Worm (Caenorhabditis elegans): ENCODE results near the gene sas-7.
A peak's percentile ranks its signal among the peaks of the same experiment; 100 is the strongest.

Gene sas-7

DNA sequence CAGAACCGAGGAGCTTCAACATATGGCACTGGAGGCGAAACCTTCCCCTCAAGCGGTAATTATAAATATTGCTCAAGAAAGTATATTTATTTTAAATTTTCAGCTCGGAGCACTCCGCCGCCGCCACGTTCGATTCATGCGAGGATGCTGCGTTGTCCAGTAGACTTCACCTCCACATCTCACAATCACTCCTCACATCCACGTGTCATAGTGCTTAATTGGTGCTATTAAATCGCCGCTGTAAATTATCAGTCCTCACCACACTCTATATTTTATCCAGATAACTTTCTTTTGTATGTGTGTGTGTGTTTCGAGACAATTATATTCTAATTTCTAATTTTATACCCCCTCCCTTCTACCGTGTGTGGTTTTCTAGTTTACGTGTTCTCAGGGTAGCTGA is 33.8 kb downstream of the sas-7 start:
- no peak for TF ChIP-seq mab-5 (tag; optimal IDR thresholded peaks at IDR 0.05)
- no peak for TF ChIP-seq nhr-28 (tag; optimal IDR thresholded peaks at IDR 0.05)
- TF ChIP-seq unc-39 (tag; optimal IDR thresholded peaks at IDR 0.05) = no peak
- TF ChIP-seq unc-62 (GFP tag; optimal IDR thresholded peaks at IDR 0.05) = no peak
- no peak for TF ChIP-seq snpc-4 (tag; optimal IDR thresholded peaks at IDR 0.05)
- TF ChIP-seq bed-3 (GFP tag; optimal IDR thresholded peaks at IDR 0.05) = no peak
- no peak for TF ChIP-seq blmp-1 (tag; optimal IDR thresholded peaks at IDR 0.05)
- no peak for TF ChIP-seq mep-1 (tag; optimal IDR thresholded peaks at IDR 0.05)
- no peak for TF ChIP-seq tbx-8 (GFP tag; optimal IDR thresholded peaks at IDR 0.05)

DNA sequence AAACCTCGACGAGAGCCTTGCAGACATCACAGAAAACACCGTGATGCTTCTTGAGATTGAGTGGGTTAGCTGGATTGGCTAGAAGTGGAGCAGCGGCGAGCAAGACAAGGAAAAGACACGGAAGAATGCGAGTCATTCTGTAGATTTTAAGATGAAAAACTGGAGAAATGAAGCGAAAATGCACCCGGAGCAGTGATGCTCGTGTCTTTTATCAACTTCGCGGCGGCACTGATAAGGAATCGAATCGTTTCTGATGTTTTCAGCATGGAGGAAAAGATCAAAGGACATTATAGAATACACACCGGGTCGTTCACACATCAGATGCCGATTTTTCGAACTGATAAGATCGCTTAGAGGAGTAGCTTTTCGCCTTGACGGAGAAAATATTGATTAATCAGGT is 34.6 kb downstream of the sas-7 start, which contains the start of gene spp-1:
TSS of gene spp-1 (minus strand) at position 287 of the 400 bp plus-strand sequence.
- TF ChIP-seq flh-1 (GFP tag; optimal IDR thresholded peaks at IDR 0.05) (no peak), unc-62 (GFP tag; optimal IDR thresholded peaks at IDR 0.05) (no peak), ham-2 (GFP tag; optimal IDR thresholded peaks at IDR 0.05) (no peak), lin-32 (GFP tag; optimal IDR thresholded peaks at IDR 0.05) (no peak), drap-1 (GFP tag; optimal IDR thresholded peaks at IDR 0.05) (no peak), ces-1 (GFP tag; optimal IDR thresholded peaks at IDR 0.05) (no peak), tbx-8 (GFP tag; optimal IDR thresholded peaks at IDR 0.05) (no peak), lin-13 (tag; optimal IDR thresholded peaks at IDR 0.05) (no peak), ceh-43 (GFP tag; optimal IDR thresholded peaks at IDR 0.05) (no peak), nhr-237 (tag; optimal IDR thresholded peaks at IDR 0.05) (no peak), pha-4 (tag; optimal IDR thresholded peaks at IDR 0.05) (no peak)

DNA sequence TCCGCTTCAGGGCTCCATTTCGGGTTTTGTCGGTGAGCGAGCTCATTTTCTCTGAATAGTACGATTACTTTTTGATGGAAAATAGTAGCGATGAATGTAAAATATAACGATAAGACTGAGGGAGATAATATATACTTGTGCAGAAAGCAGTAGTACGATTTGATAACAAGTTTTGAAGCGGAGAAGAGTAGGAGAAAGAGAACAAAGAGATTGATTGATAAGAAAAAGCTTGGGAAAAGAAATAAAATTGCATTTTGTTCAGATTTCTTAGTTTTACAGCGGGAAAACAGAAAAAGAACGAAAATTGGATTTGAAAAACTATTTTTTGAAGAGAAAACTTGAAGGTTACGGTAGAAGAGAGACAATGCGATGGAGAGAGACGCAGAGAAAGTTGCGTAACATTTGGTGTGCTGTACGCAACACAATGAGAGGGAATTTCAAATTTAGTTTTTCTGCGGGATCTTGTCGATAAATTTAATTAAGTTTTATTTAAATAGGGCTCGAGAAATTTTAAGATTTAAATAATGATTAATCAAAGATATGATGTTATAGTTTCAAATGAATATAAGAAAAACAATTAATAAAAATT is 36.9 kb downstream of the sas-7 start, which contains the start of gene umps-1:
TSS of gene umps-1 (minus strand) at position 51 of the 589 bp plus-strand sequence.
- peak; percentile 94 for TF ChIP-seq lsy-2 (tag; optimal IDR thresholded peaks at IDR 0.05)
- no peak for TF ChIP-seq nhr-28 (tag; optimal IDR thresholded peaks at IDR 0.05)
- no peak for TF ChIP-seq elt-3 (tag; optimal IDR thresholded peaks at IDR 0.05)
- TF ChIP-seq zip-8 (tag; optimal IDR thresholded peaks at IDR 0.05) = peak; percentile 93

DNA sequence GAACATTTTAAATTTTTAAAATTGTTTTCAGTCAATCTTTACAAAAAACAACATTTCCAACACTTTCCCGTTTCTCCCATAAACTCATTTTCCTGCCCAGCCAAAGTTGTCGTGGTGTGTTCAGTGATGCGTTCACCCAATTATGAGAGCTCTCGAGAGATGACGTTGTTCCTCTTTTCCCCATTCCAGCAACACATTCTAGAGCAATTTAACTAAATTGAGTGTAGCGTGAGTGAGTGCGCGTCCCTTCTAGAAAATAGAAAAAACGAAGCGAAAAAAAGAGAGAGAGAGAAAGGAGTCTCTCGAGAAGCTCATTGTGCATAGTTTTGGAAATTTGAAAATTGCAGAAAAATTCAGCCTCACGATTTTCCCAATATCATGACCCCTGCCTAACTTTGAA is 37.9 kb downstream of the sas-7 start:
- no peak for TF ChIP-seq mep-1 (tag; optimal IDR thresholded peaks at IDR 0.05)
- TF ChIP-seq ces-1 (GFP tag; optimal IDR thresholded peaks at IDR 0.05) = peak; percentile 21

DNA sequence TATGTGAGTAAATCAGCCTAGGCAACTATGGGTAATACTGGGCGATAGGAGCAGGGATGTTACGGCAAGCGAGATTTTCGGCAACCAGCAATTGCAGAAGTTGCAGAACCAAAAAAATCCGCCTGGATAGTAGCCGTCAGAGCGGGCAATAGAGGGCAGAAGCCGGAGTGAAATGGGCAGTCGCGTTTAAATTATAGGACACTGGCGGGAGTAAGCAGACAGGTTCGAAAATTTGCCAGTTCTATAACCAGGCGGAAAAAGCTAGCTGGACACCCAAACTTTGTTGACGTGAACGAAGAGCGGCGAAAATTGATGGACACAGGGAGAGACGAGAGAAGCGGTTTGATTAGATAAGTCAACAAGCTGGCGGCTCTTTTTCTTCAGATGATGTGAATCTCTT is 39.1 kb downstream of the sas-7 start:
- TF ChIP-seq ces-1 (GFP tag; optimal IDR thresholded peaks at IDR 0.05) (peak; percentile 24), zip-8 (tag; optimal IDR thresholded peaks at IDR 0.05) (no peak)

DNA sequence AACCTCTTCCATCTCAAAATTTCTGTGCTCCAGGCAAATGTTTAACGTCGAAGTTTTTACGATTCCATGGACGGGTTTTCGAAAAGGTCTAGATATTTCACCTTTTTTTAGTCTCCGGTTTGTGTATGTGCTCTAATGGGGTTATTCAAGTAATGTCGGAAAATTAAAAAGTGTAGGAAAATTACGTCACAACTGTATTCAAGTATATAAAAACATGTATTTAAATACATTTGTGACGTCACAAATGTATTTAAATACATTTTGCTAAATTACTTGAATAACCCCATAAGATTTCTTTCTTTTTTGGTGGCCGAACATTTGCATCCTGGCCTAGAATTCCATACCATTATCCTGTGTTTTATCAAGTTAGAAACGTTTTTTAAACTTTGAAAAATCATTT is 40.6 kb downstream of the sas-7 start:
- TF ChIP-seq zip-8 (tag; optimal IDR thresholded peaks at IDR 0.05) = peak; percentile 93
- TF ChIP-seq lin-32 (GFP tag; optimal IDR thresholded peaks at IDR 0.05) = no peak
- TF ChIP-seq bed-3 (GFP tag; optimal IDR thresholded peaks at IDR 0.05) = no peak
- TF ChIP-seq elt-1 (tag; optimal IDR thresholded peaks at IDR 0.05; ENCODE audit: borderline replicate concordance, insufficient read depth) = no peak

DNA sequence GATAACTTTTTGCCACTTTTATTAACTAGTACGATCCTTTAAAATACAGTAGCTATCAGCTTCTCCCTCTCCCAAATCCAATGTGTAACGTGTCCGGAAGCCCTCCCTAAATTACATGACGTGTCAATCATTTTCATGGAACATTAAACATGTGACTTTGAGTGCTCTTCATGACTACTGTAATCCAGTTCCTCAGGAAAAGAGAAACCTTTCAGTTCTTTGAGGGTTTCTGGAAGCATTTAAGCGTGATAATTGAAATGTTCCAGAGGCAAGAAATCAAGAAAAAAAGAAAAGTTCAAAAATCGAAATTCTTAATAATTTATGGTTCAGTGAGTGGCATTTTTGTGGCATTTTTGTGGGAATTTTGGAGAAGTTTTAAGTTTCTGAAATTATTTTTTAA is 42.1 kb downstream of the sas-7 start:
- TF ChIP-seq nhr-28 (tag; optimal IDR thresholded peaks at IDR 0.05) (no peak), drap-1 (GFP tag; optimal IDR thresholded peaks at IDR 0.05) (no peak), ceh-39 (tag; optimal IDR thresholded peaks at IDR 0.05) (no peak), M03D4.4 (tag; optimal IDR thresholded peaks at IDR 0.05) (no peak)

DNA sequence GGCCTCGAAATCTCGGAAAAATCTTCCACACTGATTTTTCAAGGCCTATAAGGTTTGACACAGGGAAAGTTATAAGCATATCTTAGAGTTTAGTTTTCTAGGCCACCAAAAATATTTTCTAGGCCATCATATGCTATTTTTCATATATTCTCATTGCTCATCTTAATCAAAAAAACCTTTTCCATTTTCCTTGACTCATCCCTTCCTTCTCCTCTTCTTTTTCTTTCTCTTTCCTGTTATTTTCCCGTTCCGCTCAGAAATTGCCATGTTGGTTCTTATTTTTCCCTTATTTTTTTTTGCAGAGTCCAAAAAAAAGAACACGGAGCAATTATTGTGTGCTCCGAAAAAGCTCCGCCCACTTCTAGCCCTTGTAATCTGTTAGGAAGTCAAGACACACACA is 43.8 kb downstream of the sas-7 start, which contains the start of gene tbc-8:
TSS of gene tbc-8 (plus strand) at position 301 of the 400 bp plus-strand sequence.
- no peak for TF ChIP-seq lin-13 (tag; optimal IDR thresholded peaks at IDR 0.05)
- TF ChIP-seq lsy-2 (tag; optimal IDR thresholded peaks at IDR 0.05) = no peak
